Fruit fly (Drosophila melanogaster) whole organism, embryonic: Measurements from ENCODE around the gene CG43886.

Experiments used
- Atf6 ChIP-seq: fragments of 200-800 bp; sonication (Bioruptor generic); IDR thresholded peaks from 2 replicates; pipeline ENCODE4 v1.3.6; 2022; ENCODE audit warnings: missing biosample characterization, missing genetic modification characterization
- CG10147 ChIP-seq: fragments of 200-800 bp; sonication (Bioruptor generic); optimal IDR thresholded peaks from 2 replicates; lab custom pipeline; 2019; ENCODE audit warnings: missing biosample characterization, mild to moderate bottlenecking, missing genetic modification characterization, moderate library complexity
- CG10321 ChIP-seq: fragments of 200-800 bp; sonication (Bioruptor generic); IDR thresholded peaks from 2 replicates; pipeline ENCODE4 v1.3.6; 2022; ENCODE audit warnings: missing biosample characterization, missing genetic modification characterization
- CG10462 ChIP-seq: fragments of 200-800 bp; sonication (Bioruptor generic); optimal IDR thresholded peaks from 2 replicates; lab custom pipeline; 2016; ENCODE audit warnings: missing biosample characterization, missing genetic modification characterization
- CG13624 ChIP-seq: fragments of 200-800 bp; sonication (Bioruptor generic); optimal IDR thresholded peaks from 2 replicates; lab custom pipeline; 2016; ENCODE audit warnings: missing biosample characterization, missing genetic modification characterization
- CG17912 ChIP-seq: fragments of 200-800 bp; sonication (Bioruptor generic); optimal IDR thresholded peaks from 2 replicates; lab custom pipeline; 2018; ENCODE audit warnings: missing biosample characterization, mild to moderate bottlenecking, missing genetic modification characterization
- CG32767 ChIP-seq: fragments of 200-800 bp; sonication (Bioruptor generic); IDR thresholded peaks from 2 replicates; pipeline ENCODE4 v1.3.6; 2022; ENCODE audit warnings: missing biosample characterization, missing genetic modification characterization
- CG4404 ChIP-seq: fragments of 200-800 bp; sonication (Bioruptor generic); IDR thresholded peaks from 2 replicates; pipeline ENCODE4 v1.3.6; 2022; ENCODE audit warnings: missing biosample characterization, missing genetic modification characterization
- CG4820 ChIP-seq: fragments of 200-800 bp; sonication (Bioruptor generic); optimal IDR thresholded peaks from 3 replicates; lab custom pipeline; 2016; ENCODE audit warnings: missing biosample characterization, missing genetic modification characterization
- CG5180 ChIP-seq: fragments of 200-800 bp; sonication (Bioruptor generic); optimal IDR thresholded peaks from 3 replicates; lab custom pipeline; 2017; ENCODE audit warnings: missing biosample characterization, missing genetic modification characterization, mild to moderate bottlenecking, moderate library complexity, missing genetic modification reagents
- CG7372 ChIP-seq: fragments of 200-800 bp; sonication (Bioruptor generic); IDR thresholded peaks from 2 replicates; pipeline ENCODE4 v1.3.6; 2022; ENCODE audit warnings: missing biosample characterization, missing genetic modification characterization
- CG8281 ChIP-seq: fragments of 200-800 bp; sonication (Bioruptor generic); optimal IDR thresholded peaks from 2 replicates; lab custom pipeline; 2018; ENCODE audit warnings: missing biosample characterization, mild to moderate bottlenecking, missing genetic modification characterization, moderate library complexity
- CG8290 ChIP-seq, 3 experiments: fragments of 200-800 bp; sonication (Bioruptor generic); optimal IDR thresholded peaks; 2 replicates each; lab custom pipeline; 2016 to 2019; ENCODE audit warnings: missing biosample characterization in 3 of 3, missing genetic modification characterization in 3 of 3, mild to moderate bottlenecking in 2 of 3, moderate library complexity in 1 of 3
- CG8924 ChIP-seq: fragments of 200-800 bp; optimal IDR thresholded peaks from 3 replicates; lab custom pipeline; 2019; ENCODE audit warnings: missing biosample characterization, mild to moderate bottlenecking, missing genetic modification characterization, moderate library complexity
- CHES-1-like ChIP-seq: fragments of 200-800 bp; sonication (Bioruptor generic); optimal IDR thresholded peaks from 2 replicates; lab custom pipeline; 2016; ENCODE audit warnings: missing biosample characterization, missing genetic modification characterization
- D19A ChIP-seq: fragments of 200-800 bp; optimal IDR thresholded peaks from 3 replicates; lab custom pipeline; 2019; ENCODE audit warnings: missing biosample characterization, mild to moderate bottlenecking, missing genetic modification characterization, moderate library complexity
- HHEX ChIP-seq: fragments of 200-800 bp; sonication (Bioruptor generic); optimal IDR thresholded peaks from 3 replicates; lab custom pipeline; 2017; ENCODE audit warnings: missing biosample characterization, mild to moderate bottlenecking, missing genetic modification characterization, missing genetic modification reagents
- HmgD ChIP-seq: fragments of 200-800 bp; sonication (Bioruptor generic); optimal IDR thresholded peaks from 3 replicates; lab custom pipeline; 2016; ENCODE audit warnings: missing biosample characterization, missing genetic modification characterization
- HmgZ ChIP-seq: fragments of 200-800 bp; sonication (Bioruptor generic); optimal IDR thresholded peaks from 2 replicates; lab custom pipeline; 2018; ENCODE audit warnings: missing biosample characterization, mild to moderate bottlenecking, missing genetic modification characterization
- Kr ChIP-seq: fragments of 200-800 bp; sonication (Bioruptor generic); optimal IDR thresholded peaks from 2 replicates; lab custom pipeline; 2017; ENCODE audit warnings: missing biosample characterization, mild to moderate bottlenecking, missing genetic modification characterization
- Med ChIP-seq: fragments of 200-800 bp; sonication (Bioruptor generic); peaks from one replicate; lab custom pipeline; 2016; ENCODE audit warnings: missing biosample characterization, missing genetic modification characterization, mild to moderate bottlenecking, inconsistent platforms, moderate library complexity
- Nf-YA ChIP-seq: fragments of 200-800 bp; sonication (Bioruptor generic); IDR thresholded peaks from 2 replicates; pipeline ENCODE4 v1.3.6; 2022; ENCODE audit warnings: missing biosample characterization, missing genetic modification characterization
- Sox102F ChIP-seq: fragments of 200-800 bp; sonication (Bioruptor generic); optimal IDR thresholded peaks from 2 replicates; lab custom pipeline; 2018; ENCODE audit warnings: missing biosample characterization, mild to moderate bottlenecking, missing genetic modification characterization, moderate library complexity
- Sry-δ ChIP-seq: fragments of 200-800 bp; sonication (Bioruptor generic); optimal IDR thresholded peaks from 2 replicates; lab custom pipeline; 2016; ENCODE audit warnings: missing biosample characterization, missing genetic modification characterization
- Tbp ChIP-seq: fragments of >200 bp; optimal IDR thresholded peaks from 2 replicates; lab custom pipeline; 2018; ENCODE audit warnings: missing biosample characterization, missing genetic modification characterization
- ash1 ChIP-seq: fragments of 200-800 bp; sonication (Bioruptor generic); optimal IDR thresholded peaks from 2 replicates; lab custom pipeline; 2018; ENCODE audit warnings: missing biosample characterization, mild to moderate bottlenecking, missing genetic modification characterization
- ato ChIP-seq: fragments of 200-800 bp; sonication (Bioruptor generic); IDR thresholded peaks from 2 replicates; pipeline ENCODE4 v1.3.6; 2022; ENCODE audit warnings: missing biosample characterization, missing genetic modification characterization; ENCODE audit not compliant: partially characterized antibody
- bab2 ChIP-seq: fragments of 200-800 bp; sonication (Bioruptor generic); optimal IDR thresholded peaks from 2 replicates; lab custom pipeline; 2016; ENCODE audit warnings: missing biosample characterization, missing genetic modification characterization
- chif ChIP-seq, 2 experiments: fragments of 200-800 bp; sonication (Bioruptor generic); optimal IDR thresholded peaks; 3 replicates each; lab custom pipeline; 2016; ENCODE audit warnings: missing biosample characterization in 2 of 2, missing genetic modification characterization in 2 of 2
- chn ChIP-seq: fragments of 200-800 bp; sonication (Bioruptor generic); optimal IDR thresholded peaks from 2 replicates; lab custom pipeline; 2016; ENCODE audit warnings: missing biosample characterization, missing genetic modification characterization
- dmrt11E ChIP-seq: fragments of 200-800 bp; sonication (Bioruptor generic); optimal IDR thresholded peaks from 3 replicates; lab custom pipeline; 2018; ENCODE audit warnings: missing biosample characterization, mild to moderate bottlenecking, missing genetic modification characterization, moderate library complexity
- eve ChIP-seq, 2 experiments: fragments of >200 bp; optimal IDR thresholded peaks; 2 replicates each; lab custom pipeline; 2017; ENCODE audit warnings: missing biosample characterization in 2 of 2, missing genetic modification characterization in 2 of 2
- fd3F ChIP-seq: fragments of 200-800 bp; sonication (Bioruptor generic); optimal IDR thresholded peaks from 2 replicates; lab custom pipeline; 2018; ENCODE audit warnings: missing biosample characterization, mild to moderate bottlenecking, missing genetic modification characterization, moderate library complexity
- gro ChIP-seq: fragments of 200-800 bp; sonication (Bioruptor generic); optimal IDR thresholded peaks from 2 replicates; lab custom pipeline; 2016; ENCODE audit warnings: missing biosample characterization, missing genetic modification characterization
- inv ChIP-seq: fragments of 200-800 bp; sonication (Bioruptor generic); IDR thresholded peaks from 2 replicates; pipeline ENCODE4 v1.3.6; 2022; ENCODE audit warnings: missing biosample characterization, missing genetic modification characterization; ENCODE audit not compliant: partially characterized antibody
- jigr1 ChIP-seq: fragments of 200-800 bp; sonication (Bioruptor generic); IDR thresholded peaks from 3 replicates; pipeline ENCODE4 v1.3.6; 2022; ENCODE audit warnings: missing biosample characterization, missing genetic modification characterization
- lov ChIP-seq, 2 experiments: fragments of 200-800 bp in 1 of 2; fragments of >200 bp in 1 of 2; sonication (Bioruptor generic) in 1 of 2; IDR thresholded peaks in 1 of 2; optimal IDR thresholded peaks in 1 of 2; 2 replicates in 1 of 2; 3 replicates in 1 of 2; pipeline versions ENCODE4 v1.3.6 to Lab custom; 2017 to 2022; ENCODE audit warnings: missing biosample characterization in 1 of 2, missing genetic modification characterization in 1 of 2
- nau ChIP-seq: fragments of 200-800 bp; sonication (Bioruptor generic); optimal IDR thresholded peaks from 3 replicates; lab custom pipeline; 2017; ENCODE audit warnings: missing biosample characterization, mild to moderate bottlenecking, missing genetic modification characterization, missing genetic modification reagents
- p53 ChIP-seq: fragments of 200-800 bp; sonication (Bioruptor generic); optimal IDR thresholded peaks from 2 replicates; lab custom pipeline; 2016; ENCODE audit warnings: missing biosample characterization, missing genetic modification characterization
- pfk ChIP-seq: fragments of 200-800 bp; sonication (Bioruptor generic); optimal IDR thresholded peaks from 2 replicates; lab custom pipeline; 2018; ENCODE audit warnings: missing biosample characterization, mild to moderate bottlenecking, missing genetic modification characterization, moderate library complexity
- pzg ChIP-seq: fragments of 200-800 bp; sonication (Bioruptor generic); optimal IDR thresholded peaks from 3 replicates; lab custom pipeline; 2018; ENCODE audit warnings: missing biosample characterization, mild to moderate bottlenecking, missing genetic modification characterization, moderate library complexity
- schlank ChIP-seq: fragments of 200-800 bp; sonication (Bioruptor generic); optimal IDR thresholded peaks from 2 replicates; lab custom pipeline; 2018; ENCODE audit warnings: missing biosample characterization, mild to moderate bottlenecking, missing genetic modification characterization
- stc ChIP-seq: fragments of 200-800 bp; sonication (Bioruptor generic); IDR thresholded peaks from 2 replicates; pipeline ENCODE4 v1.3.6; 2022; ENCODE audit warnings: missing biosample characterization, missing genetic modification characterization
- stwl ChIP-seq: fragments of 200-800 bp; sonication (Bioruptor generic); optimal IDR thresholded peaks from 3 replicates; lab custom pipeline; 2018; ENCODE audit warnings: missing biosample characterization, mild to moderate bottlenecking, missing genetic modification characterization, moderate library complexity
- sug ChIP-seq: fragments of 200-800 bp; optimal IDR thresholded peaks from 2 replicates; lab custom pipeline; 2019; ENCODE audit warnings: missing biosample characterization, mild to moderate bottlenecking, missing genetic modification characterization, moderate library complexity
- tll ChIP-seq, 2 experiments: fragments of 200-800 bp in 1 of 2; fragments of >200 bp in 1 of 2; sonication (Bioruptor generic) in 1 of 2; optimal IDR thresholded peaks; 2 replicates each; lab custom pipeline; 2017 to 2019; ENCODE audit warnings: missing biosample characterization in 2 of 2, missing genetic modification characterization in 2 of 2, mild to moderate bottlenecking in 1 of 2, moderate library complexity in 1 of 2
- trem ChIP-seq: fragments of 200-800 bp; optimal IDR thresholded peaks from 3 replicates; lab custom pipeline; 2019; ENCODE audit warnings: missing biosample characterization, mild to moderate bottlenecking, missing genetic modification characterization, moderate library complexity
- twi ChIP-seq: fragments of 200-800 bp; optimal IDR thresholded peaks from 2 replicates; lab custom pipeline; 2019; ENCODE audit warnings: missing biosample characterization, mild to moderate bottlenecking, missing genetic modification characterization, moderate library complexity

Gene CG43886

dm6 chr3L:8127712-8128210 is 31.8 kb downstream of the CG43886 start, which contains the start of the genes Cds and Uba2 (continued):
- TF ChIP-seq schlank (peak; percentile 80), CG17912 (GFP tag; lab: Kevin White, UChicago) (peak; percentile 83), Atf6 (GFP tag; lab: Robert Waterston, UW) (peak; percentile 93), Nf-YA (GFP tag; lab: Robert Waterston, UW) (peak; percentile 69), Sox102F (GFP tag; lab: Kevin White, UChicago) (peak; percentile 94), CG10462 (GFP tag; lab: Kevin White, UChicago) (peak; percentile 83), pzg (peak; percentile 82), HHEX (GFP tag; lab: Kevin White, UChicago) (peak; percentile 93), CG10321 (GFP tag; lab: Robert Waterston, UW) (0 out of 2 replicates have a peak, but pooled peaks have one; percentile 22), pfk (GFP tag; lab: Kevin White, UChicago) (peak; percentile 65), stwl (peak; percentile 91), ash1 (GFP tag; lab: Kevin White, UChicago) (peak; percentile 68), chif (GFP tag; optimal IDR thresholded peaks at IDR 0.05; lab: Kevin White, UChicago) (peak; percentile 47 to 67), CG7372 (GFP tag; lab: Robert Waterston, UW) (peak; percentile 90), CG4404 (peak; percentile 91), Kr (GFP tag; lab: Kevin White, UChicago) (no peak), CG5180 (GFP tag; lab: Kevin White, UChicago) (no peak), CG10147 (GFP tag; lab: Kevin White, UChicago) (peak; percentile 93), Med (GFP tag; lab: Kevin White, UChicago) (peak; percentile 97), HmgZ (tag; lab: Kevin White, UChicago) (peak; percentile 96), jigr1 (peak; percentile 84), HmgD (GFP tag; lab: Kevin White, UChicago) (peak; percentile 55), sug (peak; percentile 96), tll (GFP tag; optimal IDR thresholded peaks at IDR 0.05; lab: Kevin White, UChicago) (peak in 1 of 2 experiments; percentile 92), bab2 (GFP tag; lab: Kevin White, UChicago) (peak; percentile 84), ato (peak; percentile 31; the same call in 1 of the 2 replicates), Tbp (GFP tag; lab: Kevin White, UChicago) (no peak), CG13624 (peak; percentile 86), Sry-δ (GFP tag; lab: Kevin White, UChicago) (peak; percentile 26), trem (peak; percentile 85), CG4820 (GFP tag; lab: Kevin White, UChicago) (peak; percentile 88), CG32767 (GFP tag; lab: Robert Waterston, UW) (peak; percentile 86; the same call in 1 of the 2 replicates), lov (optimal IDR thresholded peaks at IDR 0.05; lab: Kevin White, UChicago) (no peak), lov (GFP tag; IDR thresholded peaks at IDR 0.05; lab: Robert Waterston, UW) (peak; percentile 77), eve (GFP tag; optimal IDR thresholded peaks at IDR 0.05; lab: Kevin White, UChicago) (no peak), CG8290 (GFP tag; optimal IDR thresholded peaks at IDR 0.05; lab: Kevin White, UChicago) (peak; percentile 82), CG8290 (tag; optimal IDR thresholded peaks at IDR 0.05; lab: Kevin White, UChicago) (peak; percentile 61 to 83), inv (GFP tag; lab: Robert Waterston, UW) (no peak), twi (peak; percentile 82), CHES-1-like (peak; percentile 74), nau (no peak), stc (peak; percentile 87), chn (GFP tag; lab: Kevin White, UChicago) (peak; percentile 86), p53 (GFP tag; lab: Kevin White, UChicago) (peak; percentile 40), CG8924 (tag; lab: Kevin White, UChicago) (peak; percentile 92), CG8281 (tag; lab: Kevin White, UChicago) (peak; percentile 75), D19A (no peak), gro (GFP tag; lab: Kevin White, UChicago) (peak; percentile 81), fd3F (GFP tag; lab: Kevin White, UChicago) (peak; percentile 92), dmrt11E (tag; lab: Kevin White, UChicago) (peak; percentile 84)
